Fruit fly (Drosophila melanogaster) whole organism, embryonic: ENCODE data around the gene I-2.

Experiments used
- Asciz ChIP-seq: fragments of 200-800 bp; sonication (Bioruptor generic); optimal IDR thresholded peaks from 2 replicates; lab custom pipeline; 2017; ENCODE audit warnings: missing biosample characterization, mild to moderate bottlenecking, missing genetic modification characterization, missing genetic modification reagents
- Atf3 ChIP-seq: fragments of 200-800 bp; sonication (Bioruptor generic); optimal IDR thresholded peaks from 3 replicates; lab custom pipeline; 2016; ENCODE audit warnings: missing biosample characterization, missing genetic modification characterization
- CG13296 ChIP-seq: fragments of 200-800 bp; sonication (Bioruptor generic); optimal IDR thresholded peaks from 3 replicates; lab custom pipeline; 2018; ENCODE audit warnings: missing biosample characterization, mild to moderate bottlenecking, missing genetic modification characterization
- CG14050 ChIP-seq: fragments of 200-800 bp; sonication (Bioruptor generic); IDR thresholded peaks from 3 replicates; pipeline ENCODE4 v1.3.6; 2022; ENCODE audit warnings: missing biosample characterization, missing genetic modification characterization
- CG14860 ChIP-seq: fragments of 200-800 bp; sonication (Bioruptor generic); IDR thresholded peaks from 3 replicates; pipeline ENCODE4 v1.3.6; 2022; ENCODE audit warnings: missing biosample characterization, missing genetic modification characterization; ENCODE audit not compliant: partially characterized antibody
- CG1529 ChIP-seq: fragments of 200-800 bp; sonication (Bioruptor generic); optimal IDR thresholded peaks from 3 replicates; lab custom pipeline; 2018; ENCODE audit warnings: missing biosample characterization, missing genetic modification characterization
- CG17912 ChIP-seq: fragments of 200-800 bp; sonication (Bioruptor generic); optimal IDR thresholded peaks from 2 replicates; lab custom pipeline; 2018; ENCODE audit warnings: missing biosample characterization, mild to moderate bottlenecking, missing genetic modification characterization
- CG1792 ChIP-seq: fragments of 200-800 bp; sonication (Bioruptor generic); optimal IDR thresholded peaks from 2 replicates; lab custom pipeline; 2016; ENCODE audit warnings: missing biosample characterization, missing genetic modification characterization
- CG18011 ChIP-seq: fragments of 200-800 bp; sonication (Bioruptor generic); optimal IDR thresholded peaks from 2 replicates; lab custom pipeline; 2017; ENCODE audit warnings: missing biosample characterization, missing genetic modification characterization, mild to moderate bottlenecking, moderate library complexity, missing genotype
- CG18476 ChIP-seq: fragments of 200-800 bp; sonication (Bioruptor generic); optimal IDR thresholded peaks from 2 replicates; lab custom pipeline; 2016; ENCODE audit warnings: missing biosample characterization, mild to moderate bottlenecking, missing genetic modification characterization
- CG18599 ChIP-seq: fragments of 200-800 bp; sonication (Bioruptor generic); optimal IDR thresholded peaks from 3 replicates; lab custom pipeline; 2017; ENCODE audit warnings: missing biosample characterization, missing genetic modification characterization, mild to moderate bottlenecking, moderate library complexity, missing genetic modification reagents
- CG3163 ChIP-seq: fragments of 200-800 bp; sonication (Bioruptor generic); optimal IDR thresholded peaks from 3 replicates; lab custom pipeline; 2016; ENCODE audit warnings: missing biosample characterization, missing genetic modification characterization
- CG34224 ChIP-seq: fragments of 200-800 bp; sonication (Bioruptor generic); IDR thresholded peaks from 3 replicates; pipeline ENCODE4 v1.3.6; 2022; ENCODE audit warnings: missing biosample characterization, missing genetic modification characterization; ENCODE audit not compliant: partially characterized antibody
- CG4282 ChIP-seq: fragments of 200-800 bp; sonication (Bioruptor generic); optimal IDR thresholded peaks from 2 replicates; lab custom pipeline; 2016; ENCODE audit warnings: missing biosample characterization, missing genetic modification characterization
- CG4404 ChIP-seq: fragments of 200-800 bp; sonication (Bioruptor generic); IDR thresholded peaks from 2 replicates; pipeline ENCODE4 v1.3.6; 2022; ENCODE audit warnings: missing biosample characterization, missing genetic modification characterization
- CG4424 ChIP-seq: fragments of 200-800 bp; sonication (Bioruptor generic); optimal IDR thresholded peaks from 3 replicates; lab custom pipeline; 2016; ENCODE audit warnings: missing biosample characterization, missing genetic modification characterization
- CG6272 ChIP-seq: fragments of 200-800 bp; sonication (Bioruptor generic); IDR thresholded peaks from 2 replicates; pipeline ENCODE4 v1.3.6; 2022; ENCODE audit warnings: missing biosample characterization, missing genetic modification characterization
- CG9876 ChIP-seq: fragments of 200-800 bp; sonication (Bioruptor generic); optimal IDR thresholded peaks from 2 replicates; lab custom pipeline; 2016; ENCODE audit warnings: missing biosample characterization, missing genetic modification characterization
- CG9932 ChIP-seq: fragments of 200-800 bp; sonication (Bioruptor generic); IDR thresholded peaks from 2 replicates; pipeline ENCODE4 v1.3.6; 2022; ENCODE audit warnings: missing biosample characterization, missing genetic modification characterization
- CTCF ChIP-seq: fragments of 200-800 bp; sonication (Bioruptor generic); optimal IDR thresholded peaks from 2 replicates; lab custom pipeline; 2017; ENCODE audit warnings: missing biosample characterization, mild to moderate bottlenecking, missing genetic modification characterization, moderate library complexity
- D19A ChIP-seq: fragments of 200-800 bp; optimal IDR thresholded peaks from 3 replicates; lab custom pipeline; 2019; ENCODE audit warnings: missing biosample characterization, mild to moderate bottlenecking, missing genetic modification characterization, moderate library complexity
- Dbx ChIP-seq: fragments of 200-800 bp; sonication (Bioruptor generic); IDR thresholded peaks from 3 replicates; pipeline ENCODE4 v1.3.6; 2022; ENCODE audit warnings: missing biosample characterization, missing genetic modification characterization
- Ets65A ChIP-seq: fragments of 200-800 bp; sonication (Bioruptor generic); peaks from one replicate; lab custom pipeline; 2016; ENCODE audit warnings: missing biosample characterization, missing genetic modification characterization
- Gsc ChIP-seq: fragments of 200-800 bp; sonication (Bioruptor generic); IDR thresholded peaks from 2 replicates; pipeline ENCODE4 v1.3.6; 2022; ENCODE audit warnings: missing biosample characterization, missing genetic modification characterization
- HLHmδ ChIP-seq: fragments of 200-800 bp; sonication (Bioruptor generic); optimal IDR thresholded peaks from 2 replicates; lab custom pipeline; 2018; ENCODE audit warnings: missing biosample characterization, mild to moderate bottlenecking, missing genetic modification characterization, moderate library complexity
- HmgD ChIP-seq: fragments of 200-800 bp; sonication (Bioruptor generic); optimal IDR thresholded peaks from 3 replicates; lab custom pipeline; 2016; ENCODE audit warnings: missing biosample characterization, missing genetic modification characterization
- Hr51 ChIP-seq, 2 experiments: fragments of 200-800 bp; sonication (Bioruptor generic); optimal IDR thresholded peaks; 2 replicates in 1 of 2; 3 replicates in 1 of 2; lab custom pipeline; 2016 to 2018; ENCODE audit warnings: missing biosample characterization in 2 of 2, missing genetic modification characterization in 2 of 2, mild to moderate bottlenecking in 1 of 2, moderate library complexity in 1 of 2
- Hr78 ChIP-seq, 2 experiments: fragments of 200-800 bp in 1 of 2; fragments of >200 bp in 1 of 2; sonication (Bioruptor generic) in 1 of 2; optimal IDR thresholded peaks; 2 replicates each; lab custom pipeline; 2017 to 2019; ENCODE audit warnings: missing biosample characterization in 2 of 2, missing genetic modification characterization in 2 of 2, mild to moderate bottlenecking in 1 of 2, moderate library complexity in 1 of 2
- Lim3 ChIP-seq: fragments of 200-800 bp; sonication (Bioruptor generic); IDR thresholded peaks from 2 replicates; pipeline ENCODE4 v1.3.6; 2022; ENCODE audit warnings: missing biosample characterization, missing genetic modification characterization
- Med ChIP-seq: fragments of 200-800 bp; sonication (Bioruptor generic); peaks from one replicate; lab custom pipeline; 2016; ENCODE audit warnings: missing biosample characterization, missing genetic modification characterization, mild to moderate bottlenecking, inconsistent platforms, moderate library complexity
- Meics ChIP-seq: fragments of 200-800 bp; sonication (Bioruptor generic); optimal IDR thresholded peaks from 2 replicates; lab custom pipeline; 2017; ENCODE audit warnings: missing biosample characterization, mild to moderate bottlenecking, missing genetic modification characterization
- Mrtf ChIP-seq: fragments of 200-800 bp; sonication (Bioruptor generic); IDR thresholded peaks from 3 replicates; pipeline ENCODE4 v1.3.6; 2022; ENCODE audit warnings: missing biosample characterization, missing genetic modification characterization
- Nf-YA ChIP-seq: fragments of 200-800 bp; sonication (Bioruptor generic); IDR thresholded peaks from 2 replicates; pipeline ENCODE4 v1.3.6; 2022; ENCODE audit warnings: missing biosample characterization, missing genetic modification characterization
- Oaz ChIP-seq: fragments of 200-800 bp; sonication (Bioruptor generic); IDR thresholded peaks from 2 replicates; pipeline ENCODE4 v1.3.6; 2022; ENCODE audit warnings: missing biosample characterization, missing genetic modification characterization
- Opbp ChIP-seq: fragments of 200-800 bp; sonication (Bioruptor generic); IDR thresholded peaks from 3 replicates; pipeline ENCODE4 v1.3.6; 2022; ENCODE audit warnings: missing biosample characterization, missing genetic modification characterization; ENCODE audit not compliant: partially characterized antibody
- Spps ChIP-seq: fragments of 200-800 bp; sonication (Bioruptor generic); optimal IDR thresholded peaks from 2 replicates; lab custom pipeline; 2018; ENCODE audit warnings: missing biosample characterization, mild to moderate bottlenecking, missing genetic modification characterization
- Ssrp ChIP-seq: fragments of 200-800 bp; sonication (Bioruptor generic); optimal IDR thresholded peaks from 2 replicates; lab custom pipeline; 2018; ENCODE audit warnings: missing biosample characterization, mild to moderate bottlenecking, missing genetic modification characterization, moderate library complexity
- Vsx1 ChIP-seq: fragments of 200-800 bp; sonication (Bioruptor generic); optimal IDR thresholded peaks from 2 replicates; lab custom pipeline; 2017; ENCODE audit warnings: missing biosample characterization, mild to moderate bottlenecking, missing genetic modification characterization, missing genetic modification reagents
- al ChIP-seq: fragments of 200-800 bp; sonication (Bioruptor generic); IDR thresholded peaks from 2 replicates; pipeline ENCODE4 v1.3.6; 2022; ENCODE audit warnings: missing biosample characterization, missing genetic modification characterization
- ap ChIP-seq: fragments of 200-800 bp; sonication (Bioruptor generic); IDR thresholded peaks from 2 replicates; pipeline ENCODE4 v1.3.6; 2022; ENCODE audit warnings: missing biosample characterization, missing genetic modification characterization
- chm ChIP-seq: fragments of 200-800 bp; sonication (Bioruptor generic); IDR thresholded peaks from 2 replicates; pipeline ENCODE4 v1.3.6; 2022; ENCODE audit warnings: missing biosample characterization, missing genetic modification characterization
- h ChIP-seq: fragments of >200 bp; optimal IDR thresholded peaks from 2 replicates; lab custom pipeline; 2017
- insv ChIP-seq, 2 experiments: fragments of 200-800 bp; sonication (Bioruptor generic); optimal IDR thresholded peaks; 3 replicates each; lab custom pipeline; 2016 to 2018; ENCODE audit warnings: missing biosample characterization in 2 of 2, missing genetic modification characterization in 2 of 2
- lab ChIP-seq: fragments of 200-800 bp; sonication (Bioruptor generic); optimal IDR thresholded peaks from 3 replicates; lab custom pipeline; 2017; ENCODE audit warnings: missing biosample characterization, missing genetic modification characterization, mild to moderate bottlenecking, moderate library complexity, missing genetic modification reagents
- sc ChIP-seq, 3 experiments: fragments of >200 bp in 2 of 3; fragments of 200-800 bp in 1 of 3; sonication (Bioruptor generic) in 1 of 3; optimal IDR thresholded peaks; 2 replicates in 2 of 3; 3 replicates in 1 of 3; lab custom pipeline; 2017; ENCODE audit warnings: mild to moderate bottlenecking in 1 of 3, missing biosample characterization in 1 of 3, missing genetic modification characterization in 1 of 3, missing genetic modification reagents in 1 of 3
- sima ChIP-seq: fragments of 200-800 bp; sonication (Bioruptor generic); optimal IDR thresholded peaks from 2 replicates; lab custom pipeline; 2016; ENCODE audit warnings: missing biosample characterization, missing genetic modification characterization
- slbo ChIP-seq: fragments of 200-800 bp; sonication (Bioruptor generic); IDR thresholded peaks from 2 replicates; pipeline ENCODE4 v1.3.6; 2022; ENCODE audit warnings: missing biosample characterization, missing genetic modification characterization
- sug ChIP-seq: fragments of 200-800 bp; optimal IDR thresholded peaks from 2 replicates; lab custom pipeline; 2019; ENCODE audit warnings: missing biosample characterization, mild to moderate bottlenecking, missing genetic modification characterization, moderate library complexity
- tup ChIP-seq: fragments of 200-800 bp; sonication (Bioruptor generic); optimal IDR thresholded peaks from 2 replicates; lab custom pipeline; 2016; ENCODE audit warnings: missing biosample characterization, mild to moderate bottlenecking, missing genetic modification characterization, moderate library complexity
- unpg ChIP-seq: fragments of 200-800 bp; sonication (Bioruptor generic); optimal IDR thresholded peaks from 3 replicates; lab custom pipeline; 2018; ENCODE audit warnings: missing biosample characterization, mild to moderate bottlenecking, missing genetic modification characterization, moderate library complexity

The I-2 gene

DNA sequence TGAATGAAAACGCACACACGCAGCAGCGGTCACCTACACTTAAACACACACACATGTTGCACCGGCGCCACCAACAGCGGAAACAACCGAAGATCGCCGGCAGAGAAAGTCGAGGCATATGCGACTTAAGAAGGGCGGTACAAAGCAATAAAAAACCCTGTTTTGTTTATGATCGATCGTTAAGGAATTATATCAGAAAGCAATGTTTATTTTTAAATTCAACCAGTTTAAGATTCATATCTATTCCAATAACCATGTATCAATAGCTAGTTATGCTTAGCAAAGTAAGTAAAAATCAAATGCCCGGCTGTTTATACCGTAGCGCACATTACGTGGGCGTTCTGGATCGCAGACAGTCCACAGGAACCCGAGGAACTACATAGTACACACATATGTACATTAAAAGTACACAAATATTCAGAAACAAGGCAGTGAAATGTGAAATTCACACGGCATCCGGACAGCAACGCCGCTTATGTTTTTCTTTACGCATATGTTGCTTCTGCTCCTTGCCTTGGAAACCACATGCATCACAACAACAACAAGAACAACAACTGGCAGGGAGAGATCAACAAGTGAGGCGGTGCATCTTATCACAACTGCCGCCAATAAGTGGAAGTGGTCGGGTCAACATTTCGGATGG, 19.3 kb upstream of the I-2 start (continued):
- TF ChIP-seq Opbp (no peak), slbo (peak; percentile 94), Hr78 (GFP tag; optimal IDR thresholded peaks at IDR 0.05; lab: Kevin White, UChicago) (peak in 1 of 2 experiments; percentile 93), Oaz (GFP tag; lab: Robert Waterston, UW) (peak; percentile 90), sug (tag; lab: Kevin White, UChicago) (peak; percentile 81), Ssrp (tag; lab: Kevin White, UChicago) (peak; percentile 96), CG13296 (peak; percentile 92), lab (GFP tag; lab: Kevin White, UChicago) (peak; percentile 97), unpg (GFP tag; lab: Kevin White, UChicago) (peak; percentile 97), Ets65A (GFP tag; lab: Kevin White, UChicago) (peak; percentile 99), HmgD (peak; percentile 95), CG14860 (GFP tag; lab: Robert Waterston, UW) (no peak), CG1529 (GFP tag; lab: Kevin White, UChicago) (peak; percentile 98), Meics (peak; percentile 92), CG17912 (GFP tag; lab: Kevin White, UChicago) (peak; percentile 84), CG18011 (GFP tag; lab: Kevin White, UChicago) (peak; percentile 65), al (peak; percentile 89), HLHmδ (GFP tag; lab: Kevin White, UChicago) (peak; percentile 68), CG18476 (peak; percentile 97), Asciz (GFP tag; lab: Kevin White, UChicago) (peak; percentile 98), chm (GFP tag; lab: Robert Waterston, UW) (peak; percentile 99), Vsx1 (GFP tag; lab: Kevin White, UChicago) (peak; percentile 91), CG6272 (GFP tag; lab: Robert Waterston, UW) (peak; percentile 96), h (lab: Kevin White, UChicago) (no peak), Hr51 (GFP tag; optimal IDR thresholded peaks at IDR 0.05; lab: Kevin White, UChicago) (peak; percentile 93 to 95), CG4282 (GFP tag; lab: Kevin White, UChicago) (peak; percentile 81), CTCF (peak; percentile 72), insv (GFP tag; optimal IDR thresholded peaks at IDR 0.05; lab: Kevin White, UChicago) (peak; percentile 47 to 56), Med (peak; percentile 99), D19A (peak; percentile 96), CG9932 (GFP tag; lab: Robert Waterston, UW) (peak; percentile 91), CG3163 (GFP tag; lab: Kevin White, UChicago) (peak; percentile 85), sima (GFP tag; lab: Kevin White, UChicago) (peak; percentile 83), sc (optimal IDR thresholded peaks at IDR 0.05; lab: Kevin White, UChicago) (no peak), sc (GFP tag; optimal IDR thresholded peaks at IDR 0.05; lab: Kevin White, UChicago) (peak; percentile 98), Mrtf (GFP tag; lab: Robert Waterston, UW) (peak; percentile 96), Spps (tag; lab: Kevin White, UChicago) (peak; percentile 98), Lim3 (GFP tag; lab: Robert Waterston, UW) (peak; percentile 87; the same call in 1 of the 2 replicates), CG9876 (GFP tag; lab: Kevin White, UChicago) (peak; percentile 86), Nf-YA (GFP tag; lab: Robert Waterston, UW) (peak; percentile 93), CG18599 (GFP tag; lab: Kevin White, UChicago) (peak; percentile 96), Gsc (peak; percentile 96), Dbx (peak; percentile 81), CG34224 (no peak), Atf3 (GFP tag; lab: Kevin White, UChicago) (peak; percentile 97), ap (GFP tag; lab: Robert Waterston, UW) (peak; percentile 96), CG1792 (GFP tag; lab: Kevin White, UChicago) (peak; percentile 97), CG14050 (GFP tag; lab: Robert Waterston, UW) (peak; percentile 93), CG4424 (peak; percentile 99), tup (peak; percentile 91), CG4404 (GFP tag; lab: Robert Waterston, UW) (peak; percentile 99)
